Fruit fly (Drosophila melanogaster) whole organism: ENCODE data around the gene CG6972.

ENCODE experiments used
- CG8478 ChIP-seq: fragments of >200 bp; optimal IDR thresholded peaks from 2 replicates; lab custom pipeline; 2018; ENCODE audit warnings: inconsistent platforms
- EcR ChIP-seq, 2 experiments: fragments of >200 bp; optimal IDR thresholded peaks; 2 replicates each; lab custom pipeline; 2017; ENCODE audit warnings: missing biosample characterization in 2 of 2, missing genetic modification characterization in 2 of 2, missing genetic modification reagents in 2 of 2
- pan ChIP-seq: fragments of >200 bp; optimal IDR thresholded peaks from 2 replicates; lab custom pipeline; 2017
- psq ChIP-seq: fragments of >200 bp; optimal IDR thresholded peaks from 2 replicates; lab custom pipeline; 2017
- usp ChIP-seq: fragments of >200 bp; optimal IDR thresholded peaks from 2 replicates; lab custom pipeline; 2017; ENCODE audit warnings: missing biosample characterization, missing genetic modification characterization, mixed read lengths

DNA sequence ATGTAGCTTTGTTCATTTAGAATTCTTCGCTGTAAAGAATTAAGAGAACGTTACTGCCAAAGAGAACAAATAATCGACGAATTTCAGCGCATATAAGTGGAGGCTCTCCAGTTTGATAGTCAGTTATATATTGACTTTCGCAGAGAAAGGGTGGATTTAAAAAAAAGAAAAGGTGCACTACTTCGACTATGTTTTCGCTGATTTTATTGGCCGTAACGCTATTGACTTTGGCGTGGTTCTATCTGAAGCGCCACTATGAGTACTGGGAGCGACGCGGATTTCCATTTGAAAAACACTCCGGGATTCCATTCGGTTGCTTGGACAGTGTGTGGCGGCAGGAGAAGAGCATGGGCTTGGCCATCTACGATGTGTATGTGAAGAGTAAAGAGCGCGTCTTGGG lies 3.6 kb upstream of the CG6972 start, which contains the start of gene Cyp6d4:
- TF ChIP-seq pan (lab: Kevin White, UChicago): no peak
- no peak for TF ChIP-seq psq (lab: Kevin White, UChicago)
- no peak for TF ChIP-seq CG8478 (lab: Kevin White, UChicago)
- no peak for TF ChIP-seq usp (GFP tag; lab: Kevin White, UChicago)
- no peak for TF ChIP-seq EcR (GFP tag; optimal IDR thresholded peaks at IDR 0.05; lab: Kevin White, UChicago)
